Worm (Caenorhabditis elegans) whole organism, early embryonic: ENCODE measurements around the gene srv-2.

ENCODE experiments used
- B0310.2 ChIP-seq: sonication (generic microtip); optimal IDR thresholded peaks from 2 replicates; lab custom pipeline; 2016; ENCODE audit warnings: mild to moderate bottlenecking, missing genetic modification characterization, missing compliant biosample characterization
- F13C5.2 ChIP-seq: sonication (generic microtip); optimal IDR thresholded peaks from 2 replicates; lab custom pipeline; 2017; ENCODE audit warnings: mild to moderate bottlenecking, missing genetic modification characterization, inconsistent platforms, missing compliant biosample characterization
- aly-1 ChIP-seq: sonication (generic microtip); optimal IDR thresholded peaks from 2 replicates; lab custom pipeline; 2016; ENCODE audit warnings: missing genetic modification characterization, missing compliant biosample characterization
- ama-1 ChIP-seq: fragments of 150-350 bp; optimal IDR thresholded peaks from 2 replicates; lab custom pipeline; 2014
- ceh-13 ChIP-seq: fragments of 200-800 bp; sonication (Bioruptor generic); optimal IDR thresholded peaks from 2 replicates; lab custom pipeline; 2018; ENCODE audit warnings: mild to moderate bottlenecking, missing genetic modification characterization, missing compliant biosample characterization
- ceh-36 ChIP-seq: sonication (generic microtip); optimal IDR thresholded peaks from 2 replicates; lab custom pipeline; 2016; ENCODE audit warnings: missing genetic modification characterization, inconsistent platforms, missing compliant biosample characterization
- ets-7 ChIP-seq: sonication (generic microtip); optimal IDR thresholded peaks from 2 replicates; lab custom pipeline; 2016; ENCODE audit warnings: missing genotype, missing genetic modification characterization, missing compliant biosample characterization
- flt-1 ChIP-seq: fragments of 200-800 bp; sonication (Bioruptor generic); IDR thresholded peaks from 2 replicates; pipeline ENCODE4 v1.3.6; 2022; ENCODE audit warnings: missing genetic modification characterization, missing compliant biosample characterization
- hmbx-1 ChIP-seq: sonication (generic microtip); optimal IDR thresholded peaks from 2 replicates; lab custom pipeline; 2016; ENCODE audit warnings: mild to moderate bottlenecking, missing genetic modification characterization, missing compliant biosample characterization
- hmg-4 ChIP-seq: fragments of 200-800 bp; sonication (Bioruptor generic); optimal IDR thresholded peaks from 2 replicates; lab custom pipeline; 2018; ENCODE audit warnings: mild to moderate bottlenecking, missing genetic modification characterization, missing compliant biosample characterization
- hnd-1 ChIP-seq: sonication (generic microtip); optimal IDR thresholded peaks from 2 replicates; lab custom pipeline; 2016; ENCODE audit warnings: missing genetic modification characterization, missing compliant biosample characterization
- pes-1 ChIP-seq: fragments of 200-800 bp; sonication (Bioruptor generic); IDR thresholded peaks from 2 replicates; pipeline ENCODE4 v1.3.6; 2022; ENCODE audit warnings: missing genetic modification reagents, missing genetic modification characterization, missing compliant biosample characterization
- scrt-1 ChIP-seq: fragments of 200-800 bp; sonication (Bioruptor generic); IDR thresholded peaks from 2 replicates; pipeline ENCODE4 v1.3.6; 2022; ENCODE audit warnings: missing genetic modification characterization, missing compliant biosample characterization
- sea-1 ChIP-seq: fragments of 200-800 bp; sonication (Bioruptor generic); conservative IDR thresholded peaks from 2 replicates; pipeline ENCODE4 v1.3.6; 2022; ENCODE audit warnings: missing genetic modification characterization, missing compliant biosample characterization
- tbx-11 ChIP-seq: fragments of 200-800 bp; sonication (Bioruptor generic); IDR thresholded peaks from 2 replicates; pipeline ENCODE4 v1.3.6; 2022; ENCODE audit warnings: missing genetic modification characterization, missing compliant biosample characterization
- tbx-37 ChIP-seq: fragments of 200-800 bp; sonication (Bioruptor generic); conservative IDR thresholded peaks from 2 replicates; pipeline ENCODE4 v1.3.6; 2022; ENCODE audit warnings: missing genetic modification reagents, missing genetic modification characterization, missing compliant biosample characterization
- tra-4 ChIP-seq: sonication (generic microtip); optimal IDR thresholded peaks from 2 replicates; lab custom pipeline; 2017; ENCODE audit warnings: missing genetic modification characterization, missing compliant biosample characterization

The srv-2 gene

DNA sequence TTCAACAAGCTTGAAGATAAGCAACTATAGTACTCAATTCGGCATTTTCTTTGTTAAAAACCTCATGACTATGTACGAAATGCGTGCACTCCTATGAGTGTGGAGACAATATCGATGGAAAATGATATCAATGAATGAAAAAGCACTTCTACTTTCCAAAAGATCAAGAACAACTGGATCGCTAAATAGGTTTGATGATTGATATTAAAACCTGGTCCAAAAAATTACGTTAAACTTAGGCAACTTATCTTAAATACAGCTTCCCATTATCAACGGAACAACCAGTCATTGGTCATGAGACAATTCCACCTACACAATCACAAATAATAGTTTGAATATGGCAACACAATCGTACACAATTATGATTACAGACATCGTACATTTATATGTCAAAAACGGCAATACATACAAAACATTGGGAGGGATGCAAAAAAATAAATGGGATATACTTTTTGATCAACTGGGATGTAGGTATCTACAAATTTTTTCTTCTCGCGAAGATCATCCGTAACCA, 42.4 kb downstream of the srv-2 start:
- no peak for TF ChIP-seq hmbx-1
- no peak for TF ChIP-seq aly-1 (tag; lab: Kevin White, UChicago)
- TF ChIP-seq pes-1 (GFP tag; lab: Robert Waterston, UW): no peak
- no peak for TF ChIP-seq ama-1

- no peak for TF ChIP-seq pes-1 (GFP tag; lab: Robert Waterston, UW)
- no peak for TF ChIP-seq F13C5.2
- no peak for TF ChIP-seq tbx-11 (GFP tag; lab: Robert Waterston, UW)
- TF ChIP-seq tra-4: no peak
- TF ChIP-seq flt-1: no peak
- TF ChIP-seq aly-1 (tag; lab: Kevin White, UChicago): no peak
- TF ChIP-seq hnd-1 (tag; lab: Kevin White, UChicago): no peak
- no peak for TF ChIP-seq ceh-13 (GFP tag; lab: Kevin White, UChicago)
- TF ChIP-seq sea-1: no peak
- TF ChIP-seq ama-1: no peak
- TF ChIP-seq scrt-1 (GFP tag; lab: Robert Waterston, UW): no peak
- TF ChIP-seq ets-7 (tag; lab: Kevin White, UChicago): no peak
- TF ChIP-seq tbx-37 (GFP tag; lab: Robert Waterston, UW): no peak
- TF ChIP-seq hmg-4: no peak
- TF ChIP-seq B0310.2 (tag; lab: Kevin White, UChicago): no peak
- TF ChIP-seq ceh-36: no peak
- TF ChIP-seq hmbx-1: no peak
These were observed 43.1 kb downstream of the srv-2 start for ce11 chrII:10558962-10559415.

ce11 chrII:10558345-10558744, 43.7 kb downstream of the srv-2 start:
- TF ChIP-seq aly-1 (tag; lab: Kevin White, UChicago) (no peak), hmbx-1 (no peak), pes-1 (GFP tag; lab: Robert Waterston, UW) (no peak), scrt-1 (GFP tag; lab: Robert Waterston, UW) (no peak), B0310.2 (tag; lab: Kevin White, UChicago) (no peak), ceh-36 (no peak), ama-1 (no peak), tbx-11 (GFP tag; lab: Robert Waterston, UW) (no peak), sea-1 (no peak), hnd-1 (tag; lab: Kevin White, UChicago) (no peak), hmg-4 (no peak), tra-4 (no peak), flt-1 (no peak), ceh-13 (GFP tag; lab: Kevin White, UChicago) (no peak), tbx-37 (GFP tag; lab: Robert Waterston, UW) (no peak), ets-7 (tag; lab: Kevin White, UChicago) (no peak)

DNA sequence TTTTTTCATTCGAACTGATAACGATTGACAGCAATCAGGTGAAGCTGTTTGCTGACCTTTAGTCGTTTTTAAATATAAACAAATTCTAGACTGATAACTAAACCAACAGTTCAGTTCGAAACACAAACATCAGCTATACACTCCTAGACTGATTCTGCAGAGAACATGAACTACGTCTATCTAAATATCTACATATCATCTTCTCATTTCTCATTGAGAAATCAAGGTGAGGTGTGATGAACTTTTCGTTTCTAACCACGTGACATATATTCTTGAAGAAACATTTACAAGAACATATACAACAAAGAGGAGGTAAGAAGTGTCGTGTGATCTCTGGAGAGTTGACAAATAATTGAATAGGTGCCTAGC, 44.9 kb downstream of the srv-2 start:
- TF ChIP-seq pes-1 (GFP tag; lab: Robert Waterston, UW): no peak
- no peak for TF ChIP-seq B0310.2 (tag; lab: Kevin White, UChicago)
- TF ChIP-seq aly-1 (tag; lab: Kevin White, UChicago): no peak
- TF ChIP-seq ama-1: no peak
- TF ChIP-seq ets-7 (tag; lab: Kevin White, UChicago): no peak
- TF ChIP-seq ceh-13 (GFP tag; lab: Kevin White, UChicago): no peak
- TF ChIP-seq tra-4: no peak
- TF ChIP-seq tbx-11 (GFP tag; lab: Robert Waterston, UW): no peak
- no peak for TF ChIP-seq tbx-37 (GFP tag; lab: Robert Waterston, UW)
- TF ChIP-seq hmbx-1: no peak
- no peak for TF ChIP-seq scrt-1 (GFP tag; lab: Robert Waterston, UW)
- TF ChIP-seq F13C5.2: no peak
- TF ChIP-seq hnd-1 (tag; lab: Kevin White, UChicago): no peak
- TF ChIP-seq hmg-4: no peak
- no peak for TF ChIP-seq ceh-36
- no peak for TF ChIP-seq flt-1
- no peak for TF ChIP-seq sea-1

DNA sequence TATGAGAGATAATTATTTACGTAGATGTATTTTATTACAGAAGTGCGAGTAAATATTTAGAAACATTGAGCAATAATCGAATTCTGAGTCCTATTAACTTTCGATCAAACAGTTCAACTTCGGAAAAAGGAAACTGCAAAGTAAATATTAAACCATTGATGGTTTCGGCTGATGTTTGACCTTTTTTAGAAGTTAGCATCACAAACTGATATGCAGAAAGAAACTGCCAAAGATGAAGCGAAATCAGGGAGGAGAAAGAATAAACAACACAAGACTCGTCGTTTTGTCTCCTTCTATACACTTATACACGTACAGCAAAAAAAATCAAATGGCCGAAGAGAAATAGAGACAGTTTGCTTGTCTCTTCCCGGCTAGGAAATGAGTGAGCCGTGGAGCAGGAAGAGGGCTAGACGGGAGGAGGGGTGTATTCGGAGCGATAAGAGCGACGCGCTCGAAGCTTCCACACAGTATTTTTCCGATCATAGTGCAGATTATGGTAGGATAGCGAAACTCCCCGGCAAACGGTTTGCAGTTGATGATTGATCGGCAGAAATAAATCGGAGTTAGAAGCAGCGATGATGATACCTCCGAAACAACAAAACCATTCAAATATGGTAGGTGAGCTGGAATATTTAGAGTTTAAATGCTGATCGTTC, 45.4 kb downstream of the srv-2 start:
- no peak for TF ChIP-seq aly-1 (tag; lab: Kevin White, UChicago)
- TF ChIP-seq sea-1: no peak
- TF ChIP-seq pes-1 (GFP tag; lab: Robert Waterston, UW): no peak
- no peak for TF ChIP-seq F13C5.2
- TF ChIP-seq tra-4: no peak
- TF ChIP-seq hmbx-1: no peak
- TF ChIP-seq tbx-37 (GFP tag; lab: Robert Waterston, UW): no peak
- no peak for TF ChIP-seq flt-1
- no peak for TF ChIP-seq B0310.2 (tag; lab: Kevin White, UChicago)
- TF ChIP-seq hmg-4: no peak
- TF ChIP-seq ceh-36: no peak
- no peak for TF ChIP-seq tbx-11 (GFP tag; lab: Robert Waterston, UW)
- no peak for TF ChIP-seq scrt-1 (GFP tag; lab: Robert Waterston, UW)
- TF ChIP-seq ceh-13 (GFP tag; lab: Kevin White, UChicago): no peak
- TF ChIP-seq hnd-1 (tag; lab: Kevin White, UChicago): no peak
- TF ChIP-seq ama-1: no peak
- no peak for TF ChIP-seq ets-7 (tag; lab: Kevin White, UChicago)

DNA sequence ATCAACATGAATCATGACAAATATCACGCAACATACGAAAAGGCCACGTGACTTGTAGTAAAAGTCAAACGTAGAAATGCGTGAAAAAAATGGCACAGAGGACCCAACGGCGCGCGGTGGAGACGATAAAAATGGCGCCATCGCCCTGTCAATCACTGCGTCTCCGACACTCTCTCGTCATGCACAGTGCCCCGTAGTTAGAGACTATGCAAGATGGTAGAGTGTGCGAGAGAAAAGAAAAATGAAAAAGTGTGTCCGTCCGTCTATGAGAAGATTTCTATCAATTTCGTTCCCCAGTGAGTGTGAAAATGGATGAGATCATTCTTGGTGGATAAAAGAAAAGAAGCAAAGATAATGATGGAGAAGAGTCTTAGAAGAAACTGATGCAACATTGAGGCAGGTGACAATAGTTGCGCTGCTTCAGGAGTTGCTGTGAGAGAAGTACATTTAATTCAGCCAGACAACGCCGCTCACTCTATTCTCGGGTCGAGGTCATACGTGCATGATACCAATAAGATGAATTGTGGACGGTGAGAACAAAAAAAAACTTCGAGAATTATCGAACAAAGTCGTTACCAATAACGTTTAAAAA, 46.5 kb downstream of the srv-2 start:
- TF ChIP-seq ets-7 (tag; lab: Kevin White, UChicago) (no peak), ama-1 (no peak), hmbx-1 (no peak), sea-1 (no peak)

DNA sequence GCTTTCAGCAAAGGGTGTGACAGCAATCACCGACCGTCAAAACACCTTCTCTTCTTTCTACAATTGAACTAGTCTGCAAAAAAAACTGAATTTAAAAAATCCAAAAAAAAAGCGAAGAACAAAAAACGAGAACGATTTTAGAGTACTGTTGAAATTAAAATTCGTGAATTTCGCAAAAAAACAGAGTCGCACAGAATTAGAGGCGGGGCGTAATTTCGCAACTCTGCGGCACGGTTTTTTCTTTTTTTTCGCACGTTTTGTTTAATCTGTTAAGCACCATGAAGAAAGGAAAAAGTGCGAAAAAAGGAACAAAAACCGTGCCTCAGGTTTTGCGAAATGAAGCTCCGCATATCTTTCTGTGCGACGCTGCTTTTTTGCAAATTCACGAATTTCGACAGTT, 47.1 kb downstream of the srv-2 start, which contains the start of gene mnk-1:
mnk-1 (minus strand) TSS at position 73 of the 400 bp plus-strand sequence.
- no peak for TF ChIP-seq tra-4
- no peak for TF ChIP-seq F13C5.2
- TF ChIP-seq flt-1: no peak
- TF ChIP-seq pes-1 (GFP tag; lab: Robert Waterston, UW): no peak
- no peak for TF ChIP-seq ceh-13 (GFP tag; lab: Kevin White, UChicago)
- TF ChIP-seq hnd-1 (tag; lab: Kevin White, UChicago): no peak
- no peak for TF ChIP-seq ama-1
- no peak for TF ChIP-seq tbx-37 (GFP tag; lab: Robert Waterston, UW)
- no peak for TF ChIP-seq ceh-36
- no peak for TF ChIP-seq scrt-1 (GFP tag; lab: Robert Waterston, UW)
- TF ChIP-seq hmbx-1: no peak
- TF ChIP-seq hmg-4: no peak
- TF ChIP-seq ets-7 (tag; lab: Kevin White, UChicago): no peak
- no peak for TF ChIP-seq tbx-11 (GFP tag; lab: Robert Waterston, UW)
- TF ChIP-seq sea-1: no peak
- no peak for TF ChIP-seq B0310.2 (tag; lab: Kevin White, UChicago)
- TF ChIP-seq aly-1 (tag; lab: Kevin White, UChicago): no peak
